Worm (Caenorhabditis elegans) whole organism, L2 larva: ENCODE results near the gene clx-1.

ENCODE experiments used
- C34F6.9 ChIP-seq: fragments of 150-350 bp; optimal IDR thresholded peaks from 2 replicates; lab custom pipeline; 2014; ENCODE audit warnings: missing biosample characterization, missing genetic modification characterization
- F13H6.1 ChIP-seq: sonication (generic microtip); optimal IDR thresholded peaks from 2 replicates; lab custom pipeline; 2016; ENCODE audit warnings: missing genetic modification characterization, missing compliant biosample characterization
- alr-1 ChIP-seq: fragments of 150-350 bp; optimal IDR thresholded peaks from 2 replicates; lab custom pipeline; 2014; ENCODE audit warnings: missing biosample characterization, missing genetic modification characterization
- aly-2 ChIP-seq: fragments of 150-350 bp; optimal IDR thresholded peaks from 2 replicates; lab custom pipeline; 2014; ENCODE audit warnings: missing biosample characterization, missing genetic modification characterization
- ama-1 ChIP-seq: fragments of 150-350 bp; optimal IDR thresholded peaks from 2 replicates; lab custom pipeline; 2018; ENCODE audit warnings: inconsistent platforms
- blmp-1 ChIP-seq: sonication (generic microtip); optimal IDR thresholded peaks from 2 replicates; lab custom pipeline; 2017; ENCODE audit warnings: missing genetic modification characterization, mild to moderate bottlenecking, missing compliant biosample characterization, antibody characterized with exemption, moderate library complexity; ENCODE audit not compliant: insufficient read depth
- ceh-16 ChIP-seq: fragments of 150-350 bp; optimal IDR thresholded peaks from 2 replicates; lab custom pipeline; 2014; ENCODE audit warnings: missing biosample characterization, missing genetic modification characterization
- crh-2 ChIP-seq: sonication (generic microtip); optimal IDR thresholded peaks from 2 replicates; lab custom pipeline; 2017; ENCODE audit warnings: missing biosample characterization, missing genetic modification characterization
- fos-1 ChIP-seq: fragments of 150-350 bp; optimal IDR thresholded peaks from 2 replicates; lab custom pipeline; 2014; ENCODE audit warnings: missing biosample characterization, missing genetic modification characterization
- gmeb-1 ChIP-seq: fragments of 150-350 bp; optimal IDR thresholded peaks from 2 replicates; lab custom pipeline; 2014; ENCODE audit warnings: missing biosample characterization, missing genetic modification characterization
- lin-13 ChIP-seq: fragments of 150-350 bp; optimal IDR thresholded peaks from 2 replicates; lab custom pipeline; 2014; ENCODE audit warnings: missing biosample characterization, missing genetic modification reagents, missing genetic modification characterization
- lsy-2 ChIP-seq, 2 experiments: fragments of 150-350 bp in 1 of 2; sonication (generic microtip) in 1 of 2; optimal IDR thresholded peaks; 2 replicates each; lab custom pipeline; 2014 to 2017; ENCODE audit warnings: missing biosample characterization in 2 of 2, missing genetic modification characterization in 2 of 2
- mab-5 ChIP-seq: fragments of 150-350 bp; optimal IDR thresholded peaks from 2 replicates; lab custom pipeline; 2014; ENCODE audit warnings: missing biosample characterization, missing genetic modification characterization
- mdl-1 ChIP-seq, 2 experiments: fragments of 150-350 bp in 1 of 2; sonication (generic microtip) in 1 of 2; optimal IDR thresholded peaks; 2 replicates each; lab custom pipeline; 2017; ENCODE audit warnings: missing biosample characterization in 2 of 2, missing genetic modification characterization in 2 of 2
- nhr-10 ChIP-seq: sonication (generic microtip); optimal IDR thresholded peaks from 2 replicates; lab custom pipeline; 2017; ENCODE audit warnings: missing biosample characterization, missing genetic modification characterization
- nhr-11 ChIP-seq: fragments of 150-350 bp; optimal IDR thresholded peaks from 2 replicates; lab custom pipeline; 2014; ENCODE audit warnings: missing biosample characterization, missing genetic modification characterization
- nhr-12 ChIP-seq: fragments of 150-350 bp; optimal IDR thresholded peaks from 2 replicates; lab custom pipeline; 2014; ENCODE audit warnings: missing biosample characterization, missing genetic modification characterization
- nhr-129 ChIP-seq: fragments of 150-350 bp; optimal IDR thresholded peaks from 2 replicates; lab custom pipeline; 2014; ENCODE audit warnings: missing biosample characterization, missing genetic modification characterization
- nhr-21 ChIP-seq: fragments of 150-350 bp; optimal IDR thresholded peaks from 2 replicates; lab custom pipeline; 2014; ENCODE audit warnings: missing biosample characterization, missing genetic modification characterization
- nhr-23 ChIP-seq: fragments of 150-350 bp; optimal IDR thresholded peaks from 2 replicates; lab custom pipeline; 2014; ENCODE audit warnings: missing biosample characterization, missing genetic modification reagents, missing genetic modification characterization
- nhr-25 ChIP-seq: fragments of 150-350 bp; sonication (generic microtip); optimal IDR thresholded peaks from 3 replicates; lab custom pipeline; 2014; ENCODE audit warnings: missing biosample characterization, missing genetic modification characterization
- nhr-6 ChIP-seq: fragments of 150-350 bp; optimal IDR thresholded peaks from 2 replicates; lab custom pipeline; 2014; ENCODE audit warnings: missing biosample characterization, missing genetic modification characterization
- nhr-77 ChIP-seq: fragments of 150-350 bp; optimal IDR thresholded peaks from 2 replicates; lab custom pipeline; 2014; ENCODE audit warnings: missing biosample characterization, missing genetic modification characterization
- sem-4 ChIP-seq: fragments of 150-350 bp; optimal IDR thresholded peaks from 2 replicates; lab custom pipeline; 2014; ENCODE audit warnings: missing biosample characterization, missing genetic modification reagents, missing genetic modification characterization
- sma-3 ChIP-seq: sonication (generic microtip); optimal IDR thresholded peaks from 2 replicates; lab custom pipeline; 2016; ENCODE audit warnings: missing genetic modification reagents, missing genetic modification characterization, missing compliant biosample characterization
- sma-9 ChIP-seq, 2 experiments: fragments of 150-350 bp in 1 of 2; sonication (generic microtip) in 1 of 2; optimal IDR thresholded peaks; 2 replicates each; lab custom pipeline; 2014 to 2016; ENCODE audit warnings: missing genetic modification characterization in 2 of 2, mild to moderate bottlenecking in 1 of 2, missing biosample characterization in 1 of 2, missing compliant biosample characterization in 1 of 2, missing genetic modification reagents in 1 of 2, moderate library complexity in 1 of 2
- snpc-4 ChIP-seq: fragments of 150-350 bp; optimal IDR thresholded peaks from 2 replicates; lab custom pipeline; 2014; ENCODE audit warnings: missing biosample characterization, missing genetic modification characterization
- unc-55 ChIP-seq: fragments of 150-350 bp; sonication (generic microtip); optimal IDR thresholded peaks from 3 replicates; lab custom pipeline; 2014; ENCODE audit warnings: missing biosample characterization, missing genetic modification reagents, missing genetic modification characterization
- unc-62 ChIP-seq: fragments of 150-350 bp; optimal IDR thresholded peaks from 2 replicates; lab custom pipeline; 2014; ENCODE audit warnings: missing biosample characterization, missing genetic modification reagents, missing genetic modification characterization
- zag-1 ChIP-seq: fragments of 150-350 bp; optimal IDR thresholded peaks from 2 replicates; lab custom pipeline; 2014; ENCODE audit warnings: missing biosample characterization, missing genetic modification characterization
- ztf-11 ChIP-seq: sonication (generic microtip); optimal IDR thresholded peaks from 2 replicates; lab custom pipeline; 2017; ENCODE audit warnings: missing biosample characterization, missing genetic modification characterization
- ztf-4 ChIP-seq: fragments of 150-350 bp; optimal IDR thresholded peaks from 2 replicates; lab custom pipeline; 2014; ENCODE audit warnings: missing biosample characterization, missing genetic modification characterization

Gene clx-1

ce11 chrIV:7778865-7779264 is 44.4 kb downstream of the clx-1 start, which contains the start of gene rpap-3:
Gene rpap-3, minus strand, starts transcription at chrIV:7778965.
- TF ChIP-seq mab-5 (tag; lab: Kevin White, UChicago) (no peak), nhr-25 (tag; lab: Kevin White, UChicago) (no peak), nhr-11 (no peak), lin-13 (no peak), lsy-2 (tag; optimal IDR thresholded peaks at IDR 0.05; lab: Kevin White, UChicago) (no peak), ceh-16 (tag; lab: Kevin White, UChicago) (no peak), ama-1 (lab: Kevin White, UChicago) (no peak), nhr-12 (tag; lab: Kevin White, UChicago) (no peak), nhr-10 (tag; lab: Kevin White, UChicago) (no peak), mdl-1 (tag; optimal IDR thresholded peaks at IDR 0.05; lab: Kevin White, UChicago) (no peak), alr-1 (tag; lab: Kevin White, UChicago) (no peak), nhr-77 (tag; lab: Kevin White, UChicago) (no peak), aly-2 (tag; lab: Kevin White, UChicago) (no peak), ztf-4 (tag; lab: Kevin White, UChicago) (no peak), nhr-23 (no peak)

ce11 chrIV:7782292-7782691 is 47.8 kb downstream of the clx-1 start, which contains the start of gene sec-10:
Gene sec-10, minus strand, starts transcription at chrIV:7782499.
- no peak for TF ChIP-seq zag-1 (tag; lab: Kevin White, UChicago)
- peak; percentile 17 for TF ChIP-seq fos-1 (tag; lab: Kevin White, UChicago)

- TF ChIP-seq lsy-2 (tag; optimal IDR thresholded peaks at IDR 0.05; lab: Kevin White, UChicago) (no peak), nhr-25 (tag; lab: Kevin White, UChicago) (no peak), nhr-129 (no peak), sma-9 (GFP tag; optimal IDR thresholded peaks at IDR 0.05; lab: Kevin White, UChicago) (peak; percentile 18), sma-9 (tag; optimal IDR thresholded peaks at IDR 0.05; lab: Kevin White, UChicago) (no peak), fos-1 (tag; lab: Kevin White, UChicago) (peak; percentile 26)
These were observed 49.5 kb downstream of the clx-1 start, which contains the start of gene tag-321 for ce11 chrIV:7783801-7784411. Gene tag-321, minus strand, starts transcription at chrIV:7783851.

DNA sequence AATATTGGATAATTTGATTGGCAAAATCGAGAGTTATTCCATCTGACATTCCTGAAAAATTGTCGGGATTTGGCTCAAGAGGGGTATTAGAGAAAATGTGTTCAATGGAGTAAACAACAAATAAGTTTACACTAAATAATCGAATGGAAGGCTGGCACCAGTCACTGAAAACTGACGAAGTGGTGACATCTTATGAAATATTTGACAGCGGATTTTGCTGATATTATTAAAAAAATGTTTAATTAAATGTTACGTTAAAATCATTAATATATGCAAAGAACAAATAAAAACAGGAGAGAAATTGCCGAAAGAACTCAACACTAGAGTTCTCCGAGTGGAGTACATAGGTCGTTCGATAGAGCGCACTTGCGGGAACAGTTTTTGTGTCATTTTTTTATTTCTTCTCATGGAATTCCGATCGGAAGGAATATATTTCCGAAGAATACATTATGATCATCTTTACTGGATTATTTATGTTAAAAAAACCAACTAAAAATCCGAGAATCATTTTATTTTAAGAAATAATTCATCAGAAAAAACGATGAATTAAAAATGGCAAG is 51.1 kb downstream of the clx-1 start, which contains the start of gene tag-322:
Gene tag-322, minus strand, starts transcription at position 51 of the 560 bp plus-strand sequence.
- no peak for TF ChIP-seq unc-62 (GFP tag; lab: Kevin White, UChicago)
- peak; percentile 72 for TF ChIP-seq C34F6.9 (tag; lab: Kevin White, UChicago)
- no peak for TF ChIP-seq ama-1 (lab: Kevin White, UChicago)
- TF ChIP-seq nhr-77 (tag; lab: Kevin White, UChicago) = peak; percentile 12
- TF ChIP-seq crh-2 = peak; percentile 81
- peak; percentile 64 for TF ChIP-seq ztf-4 (tag; lab: Kevin White, UChicago)
- peak; percentile 38 for TF ChIP-seq nhr-129
- TF ChIP-seq snpc-4 (tag; lab: Kevin White, UChicago) = no peak
- peak; percentile 47 for TF ChIP-seq nhr-6 (tag; lab: Kevin White, UChicago)
- TF ChIP-seq mdl-1 (tag; optimal IDR thresholded peaks at IDR 0.05; lab: Kevin White, UChicago) = no peak
- TF ChIP-seq lin-13 = peak; percentile 43
- TF ChIP-seq blmp-1 = peak; percentile 17
- TF ChIP-seq gmeb-1 = peak; percentile 61
- TF ChIP-seq sma-3 (GFP tag; lab: Kevin White, UChicago) = peak; percentile 69
- TF ChIP-seq fos-1 (tag; lab: Kevin White, UChicago) = peak; percentile 48
- peak; percentile 71 to 91 for TF ChIP-seq lsy-2 (tag; optimal IDR thresholded peaks at IDR 0.05; lab: Kevin White, UChicago)
- no peak for TF ChIP-seq nhr-23
- TF ChIP-seq nhr-11 = no peak
- TF ChIP-seq F13H6.1 (tag; lab: Kevin White, UChicago) = peak; percentile 74
- peak; percentile 77 for TF ChIP-seq unc-55 (GFP tag; lab: Kevin White, UChicago)
- peak; percentile 56 for TF ChIP-seq nhr-21
- TF ChIP-seq sem-4 (tag; lab: Kevin White, UChicago) = peak; percentile 54
- peak; percentile 73 for TF ChIP-seq sma-9 (GFP tag; optimal IDR thresholded peaks at IDR 0.05; lab: Kevin White, UChicago)
- no peak for TF ChIP-seq sma-9 (tag; optimal IDR thresholded peaks at IDR 0.05; lab: Kevin White, UChicago)
- no peak for TF ChIP-seq ztf-11 (tag; lab: Kevin White, UChicago)
- TF ChIP-seq nhr-25 (tag; lab: Kevin White, UChicago) = peak; percentile 77
